Fruit fly (Drosophila melanogaster) whole organism, embryonic: ENCODE results near the gene Ids.

ENCODE experiments used
- Blimp-1 ChIP-seq: fragments of 200-800 bp; sonication (Bioruptor generic); optimal IDR thresholded peaks from 3 replicates; lab custom pipeline; 2018; ENCODE audit warnings: missing biosample characterization, missing genetic modification characterization, mild to moderate bottlenecking, moderate library complexity, missing genetic modification reagents
- BtbVII ChIP-seq: fragments of 200-800 bp; sonication (Bioruptor generic); optimal IDR thresholded peaks from 3 replicates; lab custom pipeline; 2017; ENCODE audit warnings: missing biosample characterization, mild to moderate bottlenecking, missing genetic modification characterization
- CG10543 ChIP-seq: fragments of 200-800 bp; sonication (Bioruptor generic); optimal IDR thresholded peaks from 3 replicates; lab custom pipeline; 2017; ENCODE audit warnings: missing biosample characterization, mild to moderate bottlenecking, missing genetic modification characterization, moderate library complexity
- CG12219 ChIP-seq: fragments of 200-800 bp; sonication (Bioruptor generic); optimal IDR thresholded peaks from 3 replicates; lab custom pipeline; 2018; ENCODE audit warnings: missing biosample characterization, mild to moderate bottlenecking, missing genetic modification characterization
- CG12659 ChIP-seq: fragments of 200-800 bp; sonication (Bioruptor generic); optimal IDR thresholded peaks from 3 replicates; lab custom pipeline; 2017; ENCODE audit warnings: mild to moderate bottlenecking, missing biosample characterization, missing genetic modification reagents, missing genetic modification characterization
- CG12942 ChIP-seq: fragments of 200-800 bp; sonication (Bioruptor generic); optimal IDR thresholded peaks from 3 replicates; lab custom pipeline; 2016; ENCODE audit warnings: missing biosample characterization, missing genetic modification characterization
- CG13424 ChIP-seq: fragments of 200-800 bp; sonication (Bioruptor generic); optimal IDR thresholded peaks from 2 replicates; lab custom pipeline; 2019; ENCODE audit warnings: missing biosample characterization, mild to moderate bottlenecking, missing genetic modification characterization, moderate library complexity
- CG15073 ChIP-seq: fragments of 200-800 bp; sonication (Bioruptor generic); optimal IDR thresholded peaks from 2 replicates; lab custom pipeline; 2016; ENCODE audit warnings: missing biosample characterization, missing genetic modification characterization
- CG15479 ChIP-seq: fragments of 200-800 bp; sonication (Bioruptor generic); optimal IDR thresholded peaks from 3 replicates; lab custom pipeline; 2019; ENCODE audit warnings: missing biosample characterization, mild to moderate bottlenecking, missing genetic modification characterization, moderate library complexity
- CG17802 ChIP-seq: fragments of 200-800 bp; sonication (Bioruptor generic); optimal IDR thresholded peaks from 2 replicates; lab custom pipeline; 2018; ENCODE audit warnings: missing biosample characterization, mild to moderate bottlenecking, missing genetic modification characterization, moderate library complexity
- CG1792 ChIP-seq: fragments of 200-800 bp; sonication (Bioruptor generic); optimal IDR thresholded peaks from 2 replicates; lab custom pipeline; 2016; ENCODE audit warnings: missing biosample characterization, missing genetic modification characterization
- CG18262 ChIP-seq: fragments of 200-800 bp; optimal IDR thresholded peaks from 3 replicates; lab custom pipeline; 2019; ENCODE audit warnings: missing biosample characterization, mild to moderate bottlenecking, missing genetic modification characterization, moderate library complexity
- CG30020 ChIP-seq: fragments of 200-800 bp; optimal IDR thresholded peaks from 2 replicates; lab custom pipeline; 2019; ENCODE audit warnings: missing biosample characterization, mild to moderate bottlenecking, missing genetic modification characterization, moderate library complexity
- CG31365 ChIP-seq: fragments of 200-800 bp; sonication (Bioruptor generic); optimal IDR thresholded peaks from 2 replicates; lab custom pipeline; 2018; ENCODE audit warnings: missing biosample characterization, mild to moderate bottlenecking, missing genetic modification characterization
- CG32532 ChIP-seq: fragments of 200-800 bp; sonication (Bioruptor generic); IDR thresholded peaks from 2 replicates; pipeline ENCODE4 v1.3.6; 2022; ENCODE audit warnings: missing biosample characterization, missing genetic modification characterization
- CG8478 ChIP-seq: fragments of >200 bp; optimal IDR thresholded peaks from 2 replicates; lab custom pipeline; 2018
- CG8924 ChIP-seq: fragments of 200-800 bp; optimal IDR thresholded peaks from 3 replicates; lab custom pipeline; 2019; ENCODE audit warnings: missing biosample characterization, mild to moderate bottlenecking, missing genetic modification characterization, moderate library complexity
- CG9215 ChIP-seq: fragments of 200-800 bp; sonication (Bioruptor generic); IDR thresholded peaks from 2 replicates; pipeline ENCODE4 v1.3.6; 2022; ENCODE audit warnings: missing biosample characterization, missing genetic modification characterization
- CG9727 ChIP-seq: fragments of 200-800 bp; sonication (Bioruptor generic); optimal IDR thresholded peaks from 3 replicates; lab custom pipeline; 2017; ENCODE audit warnings: missing biosample characterization, mild to moderate bottlenecking, missing genetic modification characterization
- CG9797 ChIP-seq: fragments of 200-800 bp; sonication (Bioruptor generic); optimal IDR thresholded peaks from 3 replicates; lab custom pipeline; 2018; ENCODE audit warnings: missing biosample characterization, mild to moderate bottlenecking, missing genetic modification characterization
- D ChIP-seq, 2 experiments: fragments of 200-800 bp in 1 of 2; fragments of >200 bp in 1 of 2; sonication (Bioruptor generic) in 1 of 2; optimal IDR thresholded peaks; 2 replicates in 1 of 2; 3 replicates in 1 of 2; lab custom pipeline; 2017; ENCODE audit warnings: mild to moderate bottlenecking in 1 of 2, missing biosample characterization in 1 of 2, missing genetic modification characterization in 1 of 2, missing genetic modification reagents in 1 of 2
- Deaf1 ChIP-seq: fragments of 200-800 bp; optimal IDR thresholded peaks from 3 replicates; lab custom pipeline; 2019; ENCODE audit warnings: missing biosample characterization, mild to moderate bottlenecking, missing genetic modification characterization, moderate library complexity
- Doc2 ChIP-seq: fragments of 200-800 bp; sonication (Bioruptor generic); IDR thresholded peaks from 2 replicates; pipeline ENCODE4 v1.3.6; 2022; ENCODE audit warnings: missing biosample characterization, missing genetic modification characterization
- Ets97D ChIP-seq: fragments of 200-800 bp; sonication (Bioruptor generic); optimal IDR thresholded peaks from 3 replicates; lab custom pipeline; 2016; ENCODE audit warnings: missing biosample characterization, missing genetic modification characterization
- Fer1 ChIP-seq: fragments of 200-800 bp; sonication (Bioruptor generic); optimal IDR thresholded peaks from 2 replicates; lab custom pipeline; 2017; ENCODE audit warnings: missing biosample characterization, mild to moderate bottlenecking, missing genetic modification characterization
- Lim3 ChIP-seq: fragments of 200-800 bp; sonication (Bioruptor generic); IDR thresholded peaks from 2 replicates; pipeline ENCODE4 v1.3.6; 2022; ENCODE audit warnings: missing biosample characterization, missing genetic modification characterization
- Oli ChIP-seq: fragments of 200-800 bp; sonication (Bioruptor generic); optimal IDR thresholded peaks from 2 replicates; lab custom pipeline; 2018; ENCODE audit warnings: missing biosample characterization, mild to moderate bottlenecking, missing genetic modification characterization, moderate library complexity
- Sin3A ChIP-seq: fragments of >200 bp; optimal IDR thresholded peaks from 2 replicates; lab custom pipeline; 2018
- Sox102F ChIP-seq: fragments of 200-800 bp; sonication (Bioruptor generic); optimal IDR thresholded peaks from 2 replicates; lab custom pipeline; 2018; ENCODE audit warnings: missing biosample characterization, mild to moderate bottlenecking, missing genetic modification characterization, moderate library complexity
- abd-A ChIP-seq: fragments of 200-800 bp; sonication (Bioruptor generic); optimal IDR thresholded peaks from 3 replicates; lab custom pipeline; 2019; ENCODE audit warnings: missing biosample characterization, mild to moderate bottlenecking, missing genetic modification characterization, moderate library complexity
- amos ChIP-seq: fragments of 200-800 bp; sonication (Bioruptor generic); IDR thresholded peaks from 2 replicates; pipeline ENCODE4 v1.3.6; 2022; ENCODE audit warnings: missing biosample characterization, missing genetic modification characterization; ENCODE audit not compliant: partially characterized antibody
- cg ChIP-seq: fragments of 200-800 bp; sonication (Bioruptor generic); optimal IDR thresholded peaks from 3 replicates; lab custom pipeline; 2019; ENCODE audit warnings: missing biosample characterization, mild to moderate bottlenecking, missing genetic modification characterization, moderate library complexity
- chn ChIP-seq: fragments of 200-800 bp; sonication (Bioruptor generic); optimal IDR thresholded peaks from 2 replicates; lab custom pipeline; 2016; ENCODE audit warnings: missing biosample characterization, missing genetic modification characterization
- danr ChIP-seq: fragments of 200-800 bp; sonication (Bioruptor generic); IDR thresholded peaks from 2 replicates; pipeline ENCODE4 v1.3.6; 2022; ENCODE audit warnings: missing biosample characterization, missing genetic modification characterization
- dimm ChIP-seq: fragments of 200-800 bp; sonication (Bioruptor generic); IDR thresholded peaks from 2 replicates; pipeline ENCODE4 v1.3.6; 2022; ENCODE audit warnings: missing biosample characterization, missing genetic modification characterization
- exex ChIP-seq: fragments of 200-800 bp; sonication (Bioruptor generic); optimal IDR thresholded peaks from 4 replicates; lab custom pipeline; 2018; ENCODE audit warnings: missing biosample characterization, mild to moderate bottlenecking, missing genetic modification characterization, moderate library complexity
- ftz-f1 ChIP-seq: fragments of 200-800 bp; sonication (Bioruptor generic); optimal IDR thresholded peaks from 2 replicates; lab custom pipeline; 2016; ENCODE audit warnings: missing biosample characterization, missing genetic modification characterization
- gcm2 ChIP-seq: fragments of 200-800 bp; sonication (Bioruptor generic); optimal IDR thresholded peaks from 2 replicates; lab custom pipeline; 2016; ENCODE audit warnings: missing biosample characterization, missing genetic modification characterization
- gem ChIP-seq: fragments of 200-800 bp; sonication (Bioruptor generic); optimal IDR thresholded peaks from 2 replicates; lab custom pipeline; 2019; ENCODE audit warnings: missing biosample characterization, mild to moderate bottlenecking, missing genetic modification characterization, moderate library complexity
- lola ChIP-seq, 3 experiments: fragments of >200 bp in 2 of 3; fragments of 200-800 bp in 1 of 3; sonication (Bioruptor generic) in 1 of 3; optimal IDR thresholded peaks; 2 replicates each; lab custom pipeline; 2017 to 2019; ENCODE audit warnings: missing biosample characterization in 3 of 3, missing genetic modification characterization in 3 of 3, mild to moderate bottlenecking in 1 of 3, moderate library complexity in 1 of 3
- pan ChIP-seq, 4 experiments: fragments of >200 bp in 3 of 4; fragments of 200-800 bp in 1 of 4; sonication (Bioruptor generic) in 1 of 4; optimal IDR thresholded peaks in 3 of 4; IDR thresholded peaks in 1 of 4; 2 replicates each; pipeline versions ENCODE4 v1.3.6 to Lab custom; 2017 to 2022; ENCODE audit warnings: missing biosample characterization in 2 of 4, missing genetic modification characterization in 2 of 4, mixed read lengths in 1 of 4
- rib ChIP-seq: fragments of 200-800 bp; sonication (Bioruptor generic); IDR thresholded peaks from 2 replicates; pipeline ENCODE4 v1.3.6; 2022; ENCODE audit warnings: missing biosample characterization, missing genetic modification characterization
- sens ChIP-seq: fragments of 200-800 bp; sonication (Bioruptor generic); peaks from one replicate; lab custom pipeline; 2016; ENCODE audit warnings: missing biosample characterization, missing genetic modification characterization
- slp2 ChIP-seq: fragments of 200-800 bp; sonication (Bioruptor generic); optimal IDR thresholded peaks from 2 replicates; lab custom pipeline; 2016; ENCODE audit warnings: missing biosample characterization, missing genetic modification characterization
- sqz ChIP-seq: fragments of 200-800 bp; sonication (Bioruptor generic); optimal IDR thresholded peaks from 3 replicates; lab custom pipeline; 2018; ENCODE audit warnings: missing biosample characterization, mild to moderate bottlenecking, missing genetic modification characterization
- tap ChIP-seq: fragments of 200-800 bp; optimal IDR thresholded peaks from 3 replicates; lab custom pipeline; 2019; ENCODE audit warnings: missing biosample characterization, mild to moderate bottlenecking, missing genetic modification characterization, moderate library complexity
- tna ChIP-seq: fragments of 200-800 bp; sonication (Bioruptor generic); IDR thresholded peaks from 2 replicates; pipeline ENCODE4 v1.3.6; 2022; ENCODE audit warnings: missing biosample characterization, missing genetic modification characterization; ENCODE audit not compliant: partially characterized antibody

Gene Ids

dm6 chr3L:3394854-3395723 is 17.0 kb downstream of the Ids start (continued):
- TF ChIP-seq slp2 (GFP tag; lab: Kevin White, UChicago), result peak; percentile 93
- TF ChIP-seq danr, result peak; percentile 79
- TF ChIP-seq CG17802, result peak; percentile 83
- no peak for TF ChIP-seq ftz-f1 (GFP tag; lab: Kevin White, UChicago)
- no peak for TF ChIP-seq exex (tag; lab: Kevin White, UChicago)
- TF ChIP-seq Fer1, result no peak
- 0 out of 2 replicates have a peak, but pooled peaks have one; percentile 25 for TF ChIP-seq rib (GFP tag; lab: Robert Waterston, UW)
- TF ChIP-seq cg, result peak; percentile 85
- TF ChIP-seq Oli (tag; lab: Kevin White, UChicago), result peak; percentile 94
- peak; percentile 95 for TF ChIP-seq CG18262
- no peak for TF ChIP-seq D (optimal IDR thresholded peaks at IDR 0.05; lab: Kevin White, UChicago)
- peak; percentile 92 for TF ChIP-seq D (GFP tag; optimal IDR thresholded peaks at IDR 0.05; lab: Kevin White, UChicago)
- TF ChIP-seq lola (GFP tag; optimal IDR thresholded peaks at IDR 0.05; lab: Kevin White, UChicago), result peak in 1 of 3 experiments; percentile 98
- TF ChIP-seq CG15479 (GFP tag; lab: Kevin White, UChicago), result peak; percentile 22
- no peak for TF ChIP-seq tna (GFP tag; lab: Robert Waterston, UW)
- peak; percentile 4 for TF ChIP-seq Deaf1 (tag; lab: Kevin White, UChicago)
- TF ChIP-seq Blimp-1 (GFP tag; lab: Kevin White, UChicago), result peak; percentile 88
- no peak for TF ChIP-seq CG10543
- peak; percentile 74 for TF ChIP-seq CG30020 (tag; lab: Kevin White, UChicago)
- peak; percentile 94 for TF ChIP-seq CG8924 (tag; lab: Kevin White, UChicago)
- TF ChIP-seq CG8478 (lab: Kevin White, UChicago), result no peak
- 0 out of 2 replicates have a peak, but pooled peaks have one; percentile 40 for TF ChIP-seq Doc2 (GFP tag; lab: Robert Waterston, UW)
- TF ChIP-seq CG12659 (GFP tag; lab: Kevin White, UChicago), result peak; percentile 87
- TF ChIP-seq CG12942 (GFP tag; lab: Kevin White, UChicago), result peak; percentile 80
- TF ChIP-seq BtbVII (GFP tag; lab: Kevin White, UChicago), result no peak
- TF ChIP-seq Ets97D (GFP tag; lab: Kevin White, UChicago), result peak; percentile 58
- TF ChIP-seq CG15073, result peak; percentile 69
- TF ChIP-seq Sox102F (GFP tag; lab: Kevin White, UChicago), result peak; percentile 91
- peak in 1 of 2 experiments; percentile 68 for TF ChIP-seq pan (optimal IDR thresholded peaks at IDR 0.05; lab: Kevin White, UChicago)
- peak; percentile 71 to 80 for TF ChIP-seq pan (GFP tag; optimal IDR thresholded peaks at IDR 0.05 in 1 of 2, IDR thresholded peaks at IDR 0.05 in 1 of 2)
- TF ChIP-seq sqz (GFP tag; lab: Kevin White, UChicago), result peak; percentile 49
- peak; percentile 86 for TF ChIP-seq dimm (GFP tag; lab: Robert Waterston, UW)
- no peak for TF ChIP-seq abd-A (tag; lab: Kevin White, UChicago)
- TF ChIP-seq CG31365 (tag; lab: Kevin White, UChicago), result peak; percentile 48
- no peak for TF ChIP-seq amos (GFP tag; lab: Robert Waterston, UW)
- TF ChIP-seq gem (tag; lab: Kevin White, UChicago), result peak; percentile 93
- peak; percentile 85 for TF ChIP-seq gcm2 (GFP tag; lab: Kevin White, UChicago)
- TF ChIP-seq tap (tag; lab: Kevin White, UChicago), result peak; percentile 71
- TF ChIP-seq sens (GFP tag; lab: Kevin White, UChicago), result peak; percentile 99
- peak; percentile 50 for TF ChIP-seq CG9215 (GFP tag; lab: Robert Waterston, UW)
- no peak for TF ChIP-seq Sin3A (lab: Kevin White, UChicago)
- TF ChIP-seq chn, result peak; percentile 98
- peak; percentile 90 for TF ChIP-seq CG12219 (GFP tag; lab: Kevin White, UChicago)
- 0 out of 2 replicates have a peak, but pooled peaks have one; percentile 40 for TF ChIP-seq Lim3
- peak; percentile 31 for TF ChIP-seq CG9797 (GFP tag; lab: Kevin White, UChicago)
- TF ChIP-seq CG9727 (GFP tag; lab: Kevin White, UChicago), result peak; percentile 97
- no peak; the same call in 1 of the 2 replicates for TF ChIP-seq CG32532 (GFP tag; lab: Robert Waterston, UW)
- TF ChIP-seq CG1792 (GFP tag; lab: Kevin White, UChicago), result peak; percentile 70
- TF ChIP-seq CG13424 (tag; lab: Kevin White, UChicago), result peak; percentile 84
